Fruit fly (Drosophila melanogaster): Measurements from ENCODE around the gene Uros1.

The Uros1 gene

dm6 chrX:8901447-8901846, 1.4 kb upstream of the Uros1 start, which contains the start of gene Rbm13 (continued):
- TF ChIP-seq Sox100B (GFP tag; optimal IDR thresholded peaks at IDR 0.05): no peak
- no peak for TF ChIP-seq CG6654 (GFP tag; optimal IDR thresholded peaks at IDR 0.05)
- TF ChIP-seq row (GFP tag; IDR thresholded peaks at IDR 0.05): peak; percentile 47; the same call in 2 of the 3 replicates
- TF ChIP-seq sim (GFP tag; IDR thresholded peaks at IDR 0.05): no peak
- no peak for TF ChIP-seq CG2199 (GFP tag; IDR thresholded peaks at IDR 0.05)
- no peak for TF ChIP-seq CG9609 (GFP tag; optimal IDR thresholded peaks at IDR 0.05)
- TF ChIP-seq Deaf1 (tag; optimal IDR thresholded peaks at IDR 0.05): no peak
- no peak for TF ChIP-seq eve (GFP tag; optimal IDR thresholded peaks at IDR 0.05)
- no peak for TF ChIP-seq phol (tag; optimal IDR thresholded peaks at IDR 0.05)
- no peak for TF ChIP-seq Atf6 (GFP tag; IDR thresholded peaks at IDR 0.05)
- no peak for TF ChIP-seq pum (GFP tag; optimal IDR thresholded peaks at IDR 0.05)
- no peak for TF ChIP-seq CG7745 (tag; optimal IDR thresholded peaks at IDR 0.05)
- TF ChIP-seq Dref (GFP tag; IDR thresholded peaks at IDR 0.05): peak; percentile 90
- TF ChIP-seq Lpt (GFP tag; optimal IDR thresholded peaks at IDR 0.05): no peak
- no peak for TF ChIP-seq CG31224 (GFP tag; IDR thresholded peaks at IDR 0.05)
- peak; percentile 53 for TF ChIP-seq CG6791 (GFP tag; IDR thresholded peaks at IDR 0.05; ENCODE audit: partially characterized antibody)
- TF ChIP-seq Nf-YB (GFP tag; optimal IDR thresholded peaks at IDR 0.05): no peak
- no peak for TF ChIP-seq al (GFP tag; IDR thresholded peaks at IDR 0.05)
- TF ChIP-seq z (GFP tag; IDR thresholded peaks at IDR 0.05): no peak
- TF ChIP-seq CG3995 (GFP tag; optimal IDR thresholded peaks at IDR 0.05): peak; percentile 77
- no peak for TF ChIP-seq lov (optimal IDR thresholded peaks at IDR 0.05)
- no peak for TF ChIP-seq lov (GFP tag; IDR thresholded peaks at IDR 0.05)
- TF ChIP-seq CG18262 (tag; optimal IDR thresholded peaks at IDR 0.05): no peak
- peak; percentile 79 for TF ChIP-seq Bgb (GFP tag; IDR thresholded peaks at IDR 0.05; ENCODE audit: partially characterized antibody)
- TF ChIP-seq CG7839 (tag; optimal IDR thresholded peaks at IDR 0.05): no peak
- TF ChIP-seq GATAe (GFP tag; conservative IDR thresholded peaks at IDR 0.05): no peak
- TF ChIP-seq CG6254 (GFP tag; optimal IDR thresholded peaks at IDR 0.05): no peak
- no peak for TF ChIP-seq dati (GFP tag; IDR thresholded peaks at IDR 0.05)
- TF ChIP-seq Ets97D (GFP tag; optimal IDR thresholded peaks at IDR 0.05): peak; percentile 7
- TF ChIP-seq CG11093 (GFP tag; IDR thresholded peaks at IDR 0.05): no peak
- no peak for TF ChIP-seq CG5180 (GFP tag; optimal IDR thresholded peaks at IDR 0.05)
- no peak for TF ChIP-seq gt (GFP tag; IDR thresholded peaks at IDR 0.05)
- TF ChIP-seq Abd-B (GFP tag; optimal IDR thresholded peaks at IDR 0.05): no peak
- TF ChIP-seq CG14965 (GFP tag; optimal IDR thresholded peaks at IDR 0.05; ENCODE audit: borderline replicate concordance): no peak
- no peak for TF ChIP-seq CG9215 (GFP tag; IDR thresholded peaks at IDR 0.05)
- TF ChIP-seq CG6689 (GFP tag; IDR thresholded peaks at IDR 0.05): no peak
- TF ChIP-seq NfI (GFP tag; optimal IDR thresholded peaks at IDR 0.05): no peak
- no peak for TF ChIP-seq ftz-f1 (GFP tag; optimal IDR thresholded peaks at IDR 0.05)
- TF ChIP-seq CG2712 (tag; optimal IDR thresholded peaks at IDR 0.05): peak; percentile 1
- peak; percentile 28; the same call in 1 of the 2 replicates for TF ChIP-seq CG42726 (GFP tag; IDR thresholded peaks at IDR 0.05; ENCODE audit: partially characterized antibody)
- no peak for TF ChIP-seq ATbp (GFP tag; optimal IDR thresholded peaks at IDR 0.05)
- peak; percentile 70 for TF ChIP-seq amos (GFP tag; IDR thresholded peaks at IDR 0.05; ENCODE audit: partially characterized antibody)
- no peak for TF ChIP-seq otp (GFP tag; IDR thresholded peaks at IDR 0.05)
- TF ChIP-seq oc (tag; optimal IDR thresholded peaks at IDR 0.05): no peak
- peak; percentile 52; the same call in 2 of the 3 replicates for TF ChIP-seq vnd (GFP tag; IDR thresholded peaks at IDR 0.05; ENCODE audit: partially characterized antibody)
- no peak for TF ChIP-seq MTF-1 (GFP tag; optimal IDR thresholded peaks at IDR 0.05; ENCODE audit: borderline replicate concordance)
- TF ChIP-seq so (GFP tag; IDR thresholded peaks at IDR 0.05): no peak
- no peak for TF ChIP-seq toy (GFP tag; IDR thresholded peaks at IDR 0.05)
- TF ChIP-seq CG15514 (GFP tag; optimal IDR thresholded peaks at IDR 0.05): peak; percentile 12
- TF ChIP-seq MBD-R2 (GFP tag; IDR thresholded peaks at IDR 0.05): peak; percentile 27
- TF ChIP-seq CG16779 (GFP tag; IDR thresholded peaks at IDR 0.05): no peak
- no peak for TF ChIP-seq bigmax (GFP tag; optimal IDR thresholded peaks at IDR 0.05)

All from whole organism, embryonic.